Fruit fly (Drosophila melanogaster) whole organism, adult: ENCODE data around the gene Tao.

Source experiments
- CG12768 ChIP-seq: fragments of 200-800 bp; sonication (Bioruptor generic); optimal IDR thresholded peaks from 2 replicates; lab custom pipeline; 2017; ENCODE audit warnings: missing biosample characterization, missing genetic modification characterization, mild to moderate bottlenecking, moderate library complexity, missing genetic modification reagents
- CG1620 ChIP-seq: fragments of 200-800 bp; sonication (Bioruptor generic); optimal IDR thresholded peaks from 2 replicates; lab custom pipeline; 2016; ENCODE audit warnings: missing biosample characterization, missing genetic modification characterization
- CG33017 ChIP-seq: fragments of 200-800 bp; sonication (Bioruptor generic); optimal IDR thresholded peaks from 2 replicates; lab custom pipeline; 2018; ENCODE audit warnings: missing biosample characterization, mild to moderate bottlenecking, missing genetic modification characterization, moderate library complexity
- Crg-1 ChIP-seq: fragments of 200-800 bp; sonication (Bioruptor generic); optimal IDR thresholded peaks from 2 replicates; lab custom pipeline; 2016; ENCODE audit warnings: missing biosample characterization, missing genetic modification characterization
- Mnt ChIP-seq: fragments of 200-800 bp; sonication (Bioruptor generic); optimal IDR thresholded peaks from 2 replicates; lab custom pipeline; 2016; ENCODE audit warnings: missing biosample characterization, mild to moderate bottlenecking, missing genetic modification characterization
- bab1 ChIP-seq: fragments of 200-800 bp; sonication (Bioruptor generic); optimal IDR thresholded peaks from 3 replicates; lab custom pipeline; 2019; ENCODE audit warnings: missing biosample characterization, mild to moderate bottlenecking, missing genetic modification characterization, moderate library complexity
- cic ChIP-seq: fragments of 200-800 bp; sonication (Bioruptor generic); optimal IDR thresholded peaks from 2 replicates; lab custom pipeline; 2017; ENCODE audit warnings: missing biosample characterization, mild to moderate bottlenecking, missing genetic modification characterization, moderate library complexity
- cnc ChIP-seq, 2 experiments: fragments of >200 bp; optimal IDR thresholded peaks; 2 replicates each; lab custom pipeline; 2017
- kay ChIP-seq: fragments of 200-800 bp; sonication (Bioruptor generic); peaks from one replicate; lab custom pipeline; 2016; ENCODE audit warnings: missing biosample characterization, missing genetic modification characterization, borderline replicate concordance
- ovo ChIP-seq: fragments of 200-800 bp; sonication (Bioruptor generic); optimal IDR thresholded peaks from 2 replicates; lab custom pipeline; 2016; ENCODE audit warnings: missing biosample characterization, missing genetic modification characterization

dm6 chrX:19590579-19590978, 11.0 kb upstream of the Tao start:
- TF ChIP-seq ovo (GFP tag; lab: Kevin White, UChicago) (no peak), cnc (optimal IDR thresholded peaks at IDR 0.05; lab: Kevin White, UChicago) (no peak), CG1620 (GFP tag; lab: Kevin White, UChicago) (no peak), CG33017 (tag; lab: Kevin White, UChicago) (no peak), CG12768 (GFP tag; lab: Kevin White, UChicago) (no peak), bab1 (GFP tag; lab: Kevin White, UChicago) (no peak), Crg-1 (GFP tag; lab: Kevin White, UChicago) (no peak), kay (GFP tag; lab: Kevin White, UChicago) (no peak), Mnt (GFP tag; lab: Kevin White, UChicago) (no peak), cic (GFP tag; lab: Kevin White, UChicago) (no peak)
